Worm (Caenorhabditis elegans) whole organism, L3 larva: ENCODE results near the gene F55G1.7.

ENCODE experiments used
- ZK546.5 ChIP-seq: sonication (generic microtip); optimal IDR thresholded peaks from 2 replicates; lab custom pipeline; 2017; ENCODE audit warnings: missing biosample characterization, missing genetic modification characterization
- aly-2 ChIP-seq: fragments of 150-350 bp; optimal IDR thresholded peaks from 2 replicates; lab custom pipeline; 2014; ENCODE audit warnings: missing biosample characterization, missing genetic modification characterization
- ama-1 ChIP-seq: fragments of 150-350 bp; optimal IDR thresholded peaks from 2 replicates; lab custom pipeline; 2018
- ceh-16 ChIP-seq: sonication (generic microtip); optimal IDR thresholded peaks from 2 replicates; lab custom pipeline; 2017; ENCODE audit warnings: missing biosample characterization, missing genetic modification characterization
- ceh-28 ChIP-seq: fragments of 150-350 bp; optimal IDR thresholded peaks from 2 replicates; lab custom pipeline; 2014; ENCODE audit warnings: missing biosample characterization, missing genetic modification reagents, missing genetic modification characterization
- ceh-82 ChIP-seq: fragments of 150-350 bp; optimal IDR thresholded peaks from 2 replicates; lab custom pipeline; 2014; ENCODE audit warnings: missing biosample characterization, missing genetic modification characterization
- ceh-9 ChIP-seq: sonication (generic microtip); optimal IDR thresholded peaks from 2 replicates; lab custom pipeline; 2018; ENCODE audit warnings: missing biosample characterization, missing genetic modification characterization
- daf-12 ChIP-seq: fragments of 150-350 bp; optimal IDR thresholded peaks from 2 replicates; lab custom pipeline; 2014; ENCODE audit warnings: missing biosample characterization, missing genetic modification reagents, missing genetic modification characterization
- egl-27 ChIP-seq: sonication (generic microtip); optimal IDR thresholded peaks from 4 replicates; lab custom pipeline; 2017; ENCODE audit warnings: missing biosample characterization, missing genetic modification reagents, missing genetic modification characterization
- elt-1 ChIP-seq: fragments of 150-350 bp; optimal IDR thresholded peaks from 2 replicates; lab custom pipeline; 2014; ENCODE audit warnings: missing biosample characterization, missing genetic modification characterization
- elt-2 ChIP-seq: sonication (generic microtip); optimal IDR thresholded peaks from 2 replicates; lab custom pipeline; 2016; ENCODE audit warnings: missing genetic modification reagents, mild to moderate bottlenecking, missing genetic modification characterization, missing compliant biosample characterization
- eor-1 ChIP-seq, 2 experiments: fragments of 150-350 bp; optimal IDR thresholded peaks; 2 replicates each; lab custom pipeline; 2014 to 2018; ENCODE audit warnings: missing biosample characterization in 2 of 2, missing genetic modification characterization in 2 of 2
- fkh-2 ChIP-seq: fragments of 150-350 bp; optimal IDR thresholded peaks from 2 replicates; lab custom pipeline; 2014; ENCODE audit warnings: missing biosample characterization, missing genetic modification reagents, missing genetic modification characterization
- fos-1 ChIP-seq: fragments of 150-350 bp; optimal IDR thresholded peaks from 2 replicates; lab custom pipeline; 2014; ENCODE audit warnings: missing biosample characterization, missing genetic modification characterization
- jun-1 ChIP-seq: fragments of 150-350 bp; optimal IDR thresholded peaks from 2 replicates; lab custom pipeline; 2014; ENCODE audit warnings: missing biosample characterization, missing genetic modification reagents, missing genetic modification characterization
- lin-15B ChIP-seq: fragments of 150-350 bp; optimal IDR thresholded peaks from 2 replicates; lab custom pipeline; 2014; ENCODE audit warnings: missing biosample characterization, missing genetic modification characterization
- lin-39 ChIP-seq: fragments of 150-350 bp; optimal IDR thresholded peaks from 2 replicates; lab custom pipeline; 2018; ENCODE audit warnings: missing biosample characterization, missing genetic modification reagents, missing genetic modification characterization
- lsy-12 ChIP-seq: sonication (generic microtip); optimal IDR thresholded peaks from 2 replicates; lab custom pipeline; 2016; ENCODE audit warnings: mild to moderate bottlenecking, missing genetic modification characterization, missing compliant biosample characterization
- mdl-1 ChIP-seq: fragments of 150-350 bp; optimal IDR thresholded peaks from 2 replicates; lab custom pipeline; 2014; ENCODE audit warnings: missing biosample characterization, missing genetic modification characterization
- nfya-1 ChIP-seq: sonication (generic microtip); optimal IDR thresholded peaks from 2 replicates; lab custom pipeline; 2017; ENCODE audit warnings: missing genetic modification characterization, mild to moderate bottlenecking, missing compliant biosample characterization, antibody characterized with exemption, moderate library complexity; ENCODE audit not compliant: insufficient read depth
- nhr-11 ChIP-seq: fragments of 150-350 bp; optimal IDR thresholded peaks from 2 replicates; lab custom pipeline; 2014; ENCODE audit warnings: missing biosample characterization, missing genetic modification characterization
- nhr-23 ChIP-seq: fragments of 150-350 bp; optimal IDR thresholded peaks from 2 replicates; lab custom pipeline; 2014; ENCODE audit warnings: missing biosample characterization, missing genetic modification reagents, missing genetic modification characterization
- nhr-237 ChIP-seq: fragments of 150-350 bp; optimal IDR thresholded peaks from 2 replicates; lab custom pipeline; 2014; ENCODE audit warnings: missing biosample characterization, missing genetic modification characterization
- nhr-28 ChIP-seq: fragments of 150-350 bp; optimal IDR thresholded peaks from 2 replicates; lab custom pipeline; 2014; ENCODE audit warnings: missing biosample characterization, missing genetic modification characterization
- nhr-67 ChIP-seq: fragments of 150-350 bp; optimal IDR thresholded peaks from 2 replicates; lab custom pipeline; 2014; ENCODE audit warnings: missing biosample characterization, missing genetic modification characterization
- nhr-76 ChIP-seq: fragments of 150-350 bp; sonication (generic microtip); optimal IDR thresholded peaks from 5 replicates; lab custom pipeline; 2014; ENCODE audit warnings: missing biosample characterization, missing genetic modification characterization
- pqm-1 ChIP-seq: fragments of 150-350 bp; optimal IDR thresholded peaks from 2 replicates; lab custom pipeline; 2017; ENCODE audit warnings: missing biosample characterization, missing genetic modification characterization, inconsistent platforms
- sea-2 ChIP-seq: fragments of 150-350 bp; sonication (generic microtip); optimal IDR thresholded peaks from 4 replicates; lab custom pipeline; 2014; ENCODE audit warnings: missing biosample characterization, missing genetic modification reagents, missing genetic modification characterization
- snpc-4 ChIP-seq: fragments of 150-350 bp; optimal IDR thresholded peaks from 2 replicates; lab custom pipeline; 2014; ENCODE audit warnings: missing biosample characterization, missing genetic modification characterization
- tbx-2 ChIP-seq: sonication (generic microtip); optimal IDR thresholded peaks from 2 replicates; lab custom pipeline; 2016; ENCODE audit warnings: mild to moderate bottlenecking, missing genetic modification characterization, missing compliant biosample characterization
- ztf-4 ChIP-seq: fragments of 150-350 bp; optimal IDR thresholded peaks from 2 replicates; lab custom pipeline; 2014; ENCODE audit warnings: missing biosample characterization, missing genetic modification characterization

The F55G1.7 gene

ce11 chrIV:7503322-7503721 lies 33.7 kb upstream of the F55G1.7 start, which contains the start of gene glt-6:
Gene glt-6 (plus strand): TSS chrIV:7503622.
- TF ChIP-seq jun-1 (tag; lab: Kevin White, UChicago) (no peak), ztf-4 (tag; lab: Kevin White, UChicago) (no peak), nhr-11 (tag; lab: Kevin White, UChicago) (no peak), ceh-82 (no peak), nfya-1 (no peak), lin-39 (no peak), sea-2 (GFP tag; lab: Kevin White, UChicago) (no peak), egl-27 (no peak)

ce11 chrIV:7501337-7501736 lies 31.7 kb upstream of the F55G1.7 start, which contains the start of gene F55G1.15:
Gene F55G1.15 (minus strand): TSS chrIV:7501437.
- TF ChIP-seq elt-2 (tag; lab: Kevin White, UChicago), result peak; percentile 46
- no peak for TF ChIP-seq jun-1 (tag; lab: Kevin White, UChicago)

ce11 chrIV:7500924-7501323 lies 31.3 kb upstream of the F55G1.7 start:
- TF ChIP-seq nhr-76 (tag; lab: Kevin White, UChicago) (no peak), lin-39 (no peak), elt-1 (tag; lab: Kevin White, UChicago) (peak; percentile 64), elt-2 (tag; lab: Kevin White, UChicago) (no peak), lin-15B (tag; lab: Kevin White, UChicago) (no peak)

ce11 chrIV:7499302-7499701 lies 29.7 kb upstream of the F55G1.7 start:
- TF ChIP-seq ztf-4 (tag; lab: Kevin White, UChicago), result no peak
- TF ChIP-seq ZK546.5 (tag; lab: Kevin White, UChicago), result no peak
- peak; percentile 63 for TF ChIP-seq snpc-4 (tag; lab: Kevin White, UChicago)
- no peak for TF ChIP-seq egl-27
- TF ChIP-seq nhr-11 (tag; lab: Kevin White, UChicago), result no peak

- no peak for TF ChIP-seq pqm-1 (tag; lab: Kevin White, UChicago)
- no peak for TF ChIP-seq nhr-23 (tag; lab: Kevin White, UChicago)
- no peak for TF ChIP-seq nhr-28 (tag; lab: Kevin White, UChicago)
- TF ChIP-seq ceh-9 (tag; lab: Kevin White, UChicago), result no peak
- TF ChIP-seq ceh-28 (tag; lab: Kevin White, UChicago), result no peak
- TF ChIP-seq snpc-4 (tag; lab: Kevin White, UChicago), result no peak
- no peak for TF ChIP-seq ztf-4 (tag; lab: Kevin White, UChicago)
- no peak for TF ChIP-seq nhr-67 (tag; lab: Kevin White, UChicago)
- TF ChIP-seq aly-2 (tag; lab: Kevin White, UChicago), result no peak
- TF ChIP-seq fkh-2 (tag; lab: Kevin White, UChicago), result no peak
- TF ChIP-seq ceh-16 (tag; lab: Kevin White, UChicago), result no peak
- no peak for TF ChIP-seq elt-1 (tag; lab: Kevin White, UChicago)
- TF ChIP-seq eor-1 (tag; optimal IDR thresholded peaks at IDR 0.05; lab: Kevin White, UChicago), result no peak
- no peak for TF ChIP-seq jun-1 (tag; lab: Kevin White, UChicago)
- TF ChIP-seq lsy-12 (tag; lab: Kevin White, UChicago), result no peak
- no peak for TF ChIP-seq tbx-2 (tag; lab: Kevin White, UChicago)
- TF ChIP-seq lin-15B (tag; lab: Kevin White, UChicago), result no peak
- TF ChIP-seq, all 47 proteins: peak for 0
Measured at ce11 chrIV:7497750-7498149, 28.1 kb upstream of the F55G1.7 start, which contains the start of gene egas-4. Gene egas-4 (minus strand): TSS chrIV:7497850.

ce11 chrIV:7497205-7497604 lies 27.6 kb upstream of the F55G1.7 start:
- TF ChIP-seq aly-2 (tag; lab: Kevin White, UChicago) (no peak), ama-1 (lab: Kevin White, UChicago) (no peak), nfya-1 (no peak), elt-2 (tag; lab: Kevin White, UChicago) (peak; percentile 50), pqm-1 (tag; lab: Kevin White, UChicago) (peak; percentile 52), ceh-82 (no peak)

- TF ChIP-seq aly-2 (tag; lab: Kevin White, UChicago) (no peak), nhr-237 (tag; lab: Kevin White, UChicago) (no peak), daf-12 (no peak), ceh-28 (tag; lab: Kevin White, UChicago) (no peak), snpc-4 (tag; lab: Kevin White, UChicago) (no peak), fos-1 (tag; lab: Kevin White, UChicago) (no peak), mdl-1 (tag; lab: Kevin White, UChicago) (no peak), nfya-1 (no peak), ceh-82 (no peak)
Measured at ce11 chrIV:7491464-7491863, 21.8 kb upstream of the F55G1.7 start, which contains the start of gene F55G1.1. Gene F55G1.1 (plus strand): TSS chrIV:7491764.
